Worm (Caenorhabditis elegans): ENCODE measurements around the gene oatr-1.

- TF ChIP-seq T22C8.4 (GFP tag; IDR thresholded peaks at IDR 0.05) = no peak
- no peak for TF ChIP-seq tab-1 (GFP tag; IDR thresholded peaks at IDR 0.05)
- no peak for TF ChIP-seq med-1 (GFP tag; optimal IDR thresholded peaks at IDR 0.05; ENCODE audit: insufficient read depth)
- TF ChIP-seq ztf-23 (GFP tag; IDR thresholded peaks at IDR 0.05) = no peak
- no peak for TF ChIP-seq flt-1 (GFP tag; IDR thresholded peaks at IDR 0.05)
- no peak for TF ChIP-seq cog-1 (tag; optimal IDR thresholded peaks at IDR 0.05)
- TF ChIP-seq ztf-29 (GFP tag; IDR thresholded peaks at IDR 0.05) = no peak
- TF ChIP-seq ref-1 (GFP tag; conservative IDR thresholded peaks at IDR 0.05) = no peak
These were observed 33.6 kb downstream of the oatr-1 start for ce11 chrIII:6362323-6362922.
